Worm (Caenorhabditis elegans) whole organism, mixed stage, embryonic: ENCODE results near the gene F48B9.1.

Source experiments
- bed-3 ChIP-seq: fragments of 200-800 bp; sonication (Bioruptor generic); optimal IDR thresholded peaks from 3 replicates; lab custom pipeline; 2018; ENCODE audit warnings: mild to moderate bottlenecking, missing genetic modification characterization, moderate library complexity, missing compliant biosample characterization
- ceh-43 ChIP-seq: fragments of 200-800 bp; sonication (Bioruptor generic); optimal IDR thresholded peaks from 2 replicates; lab custom pipeline; 2018; ENCODE audit warnings: mild to moderate bottlenecking, missing genetic modification characterization, moderate library complexity, missing compliant biosample characterization
- nhr-12 ChIP-seq: fragments of 150-350 bp; optimal IDR thresholded peaks from 2 replicates; lab custom pipeline; 2014; ENCODE audit warnings: missing biosample characterization, missing genetic modification characterization
- nhr-28 ChIP-seq: fragments of 150-350 bp; optimal IDR thresholded peaks from 2 replicates; lab custom pipeline; 2014; ENCODE audit warnings: missing biosample characterization, missing genetic modification characterization
- nhr-76 ChIP-seq: sonication (generic microtip); optimal IDR thresholded peaks from 2 replicates; lab custom pipeline; 2017; ENCODE audit warnings: missing biosample characterization, missing genetic modification characterization
- sptf-1 ChIP-seq: sonication (generic microtip); optimal IDR thresholded peaks from 2 replicates; lab custom pipeline; 2017; ENCODE audit warnings: mild to moderate bottlenecking, missing genetic modification characterization, moderate library complexity, missing compliant biosample characterization
- unc-39 ChIP-seq: fragments of 150-350 bp; optimal IDR thresholded peaks from 2 replicates; lab custom pipeline; 2014; ENCODE audit warnings: missing biosample characterization, missing genetic modification characterization
- unc-62 ChIP-seq: fragments of 150-350 bp; optimal IDR thresholded peaks from 2 replicates; lab custom pipeline; 2014; ENCODE audit warnings: missing biosample characterization, missing genetic modification reagents, missing genetic modification characterization
- ztf-11 ChIP-seq: fragments of 150-350 bp; optimal IDR thresholded peaks from 2 replicates; lab custom pipeline; 2014; ENCODE audit warnings: missing biosample characterization, missing genetic modification characterization

DNA sequence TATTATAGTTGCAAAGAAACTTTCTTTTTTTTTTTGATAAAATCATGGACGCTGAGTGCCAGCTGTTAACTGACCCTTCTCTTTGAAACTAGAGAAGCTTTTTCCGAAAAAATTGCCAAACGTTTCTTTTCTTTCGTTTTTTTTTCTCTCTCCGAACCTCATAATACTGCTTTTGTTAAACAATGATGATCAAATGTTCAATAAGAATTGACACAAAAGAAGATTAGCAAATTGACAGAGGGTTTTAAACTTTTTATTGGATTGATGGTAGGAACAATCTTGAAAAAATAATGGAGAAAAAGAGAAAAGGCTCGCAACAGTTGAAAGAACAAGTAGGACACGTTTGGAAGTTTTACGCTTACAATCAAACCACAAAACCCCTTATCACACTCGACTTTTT, 40.2 kb downstream of the F48B9.1 start, which contains the start of gene hex-1:
- TF ChIP-seq ztf-11 (tag; lab: Kevin White, UChicago) (no peak), unc-39 (tag; lab: Kevin White, UChicago) (no peak), unc-62 (GFP tag; lab: Kevin White, UChicago) (no peak), ceh-43 (GFP tag; lab: Kevin White, UChicago) (no peak), bed-3 (no peak), nhr-12 (tag; lab: Kevin White, UChicago) (no peak), nhr-76 (tag; lab: Kevin White, UChicago) (no peak), sptf-1 (tag; lab: Kevin White, UChicago) (no peak), nhr-28 (tag; lab: Kevin White, UChicago) (no peak)
